Worm (Caenorhabditis elegans) whole organism, midembryonic: ENCODE results near the gene atf-6.

Experiments
- cog-1 ChIP-seq: sonication (generic microtip); optimal IDR thresholded peaks from 2 replicates; lab custom pipeline; 2016; ENCODE audit warnings: missing genetic modification characterization, missing compliant biosample characterization
- flt-1 ChIP-seq: fragments of 200-800 bp; sonication (Bioruptor generic); IDR thresholded peaks from 2 replicates; pipeline ENCODE4 v1.3.6; 2022; ENCODE audit warnings: missing genetic modification characterization, missing compliant biosample characterization
- ref-1 ChIP-seq: fragments of 200-800 bp; sonication (Bioruptor generic); conservative IDR thresholded peaks from 2 replicates; pipeline ENCODE4 v1.3.6; 2022; ENCODE audit warnings: missing genetic modification reagents, missing genetic modification characterization, missing compliant biosample characterization
- tab-1 ChIP-seq: fragments of 200-800 bp; sonication (Bioruptor generic); IDR thresholded peaks from 2 replicates; pipeline ENCODE4 v1.3.6; 2022; ENCODE audit warnings: missing genetic modification characterization, missing compliant biosample characterization
- ztf-23 ChIP-seq: fragments of 200-800 bp; sonication (Bioruptor generic); IDR thresholded peaks from 2 replicates; pipeline ENCODE4 v1.3.6; 2022; ENCODE audit warnings: missing genetic modification reagents, missing genetic modification characterization, missing compliant biosample characterization

DNA sequence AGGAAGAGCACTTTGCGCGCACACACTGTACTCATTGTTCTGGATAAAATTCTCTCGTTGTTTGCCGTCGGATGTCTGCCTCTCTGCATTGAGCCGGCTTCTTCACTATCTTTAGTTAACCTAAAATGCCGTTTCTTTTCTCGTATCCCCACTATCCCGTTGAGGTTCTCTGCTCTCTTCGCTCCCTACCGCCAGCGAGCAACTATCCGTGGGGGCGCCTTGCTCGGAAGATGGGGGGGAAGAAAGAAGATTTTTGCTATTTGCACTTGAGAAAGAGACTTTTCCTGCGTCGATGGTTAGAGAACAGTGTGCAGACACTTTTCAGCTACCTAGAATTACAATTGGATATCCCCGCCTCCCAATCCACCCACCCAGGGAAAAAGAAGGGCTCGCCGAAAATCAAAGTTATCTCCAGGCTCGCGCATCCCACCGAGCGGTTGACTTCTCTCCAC, 13.1 kb upstream of the atf-6 start, which contains the start of gene myo-2:
- no peak for TF ChIP-seq cog-1 (tag; lab: Kevin White, UChicago)
- TF ChIP-seq ref-1 (GFP tag; lab: Robert Waterston, UW): no peak
- TF ChIP-seq tab-1: 0 out of 2 replicates have a peak, but pooled peaks have one; percentile 39
- TF ChIP-seq ztf-23 (GFP tag; lab: Robert Waterston, UW): no peak
- no peak for TF ChIP-seq flt-1 (GFP tag; lab: Robert Waterston, UW)
